Fruit fly (Drosophila melanogaster): ENCODE measurements around the gene AstCC.
A peak's percentile ranks its signal among the peaks of the same experiment; 100 is the strongest.

- no peak for TF ChIP-seq CG1620 (GFP tag; optimal IDR thresholded peaks at IDR 0.05)
- TF ChIP-seq kay (GFP tag; ENCODE audit: borderline replicate concordance): no peak
- peak; percentile 50 for TF ChIP-seq pad (GFP tag; optimal IDR thresholded peaks at IDR 0.05)
- no peak for TF ChIP-seq Hr96 (GFP tag; optimal IDR thresholded peaks at IDR 0.05)
- no peak for TF ChIP-seq cic (GFP tag; optimal IDR thresholded peaks at IDR 0.05)
- TF ChIP-seq CG33017 (tag; optimal IDR thresholded peaks at IDR 0.05): peak; percentile 65
- peak; percentile 37 for TF ChIP-seq Clk (GFP tag; optimal IDR thresholded peaks at IDR 0.05)
- TF ChIP-seq cnc (optimal IDR thresholded peaks at IDR 0.05): no peak
These were observed 28.0 kb upstream of the AstCC start, which contains the start of gene Idua for dm6 chr2L:11113011-11113528.
